Worm (Caenorhabditis elegans): Measurements from ENCODE around the gene F32H5.1.

The F32H5.1 gene

ce11 chrV:13401669-13402068 lies 43.8 kb upstream of the F32H5.1 start:
- no peak for TF ChIP-seq mcd-1 (GFP tag; IDR thresholded peaks at IDR 0.05)
- no peak for TF ChIP-seq die-1 (tag; optimal IDR thresholded peaks at IDR 0.05)
- no peak for TF ChIP-seq athp-1 (tag; optimal IDR thresholded peaks at IDR 0.05)
- TF ChIP-seq unc-130 (GFP tag; optimal IDR thresholded peaks at IDR 0.05): no peak
- no peak for TF ChIP-seq sptf-2 (GFP tag; optimal IDR thresholded peaks at IDR 0.05)
- TF ChIP-seq F39B2.1 (GFP tag; IDR thresholded peaks at IDR 0.05): no peak

- TF ChIP-seq ceh-79 (tag; optimal IDR thresholded peaks at IDR 0.05): peak; percentile 8
- no peak for TF ChIP-seq tlf-1 (GFP tag; optimal IDR thresholded peaks at IDR 0.05)
- no peak for TF ChIP-seq egl-18 (GFP tag; IDR thresholded peaks at IDR 0.05)
- TF ChIP-seq sdz-38 (tag; optimal IDR thresholded peaks at IDR 0.05): no peak
- TF ChIP-seq lin-40 (tag; optimal IDR thresholded peaks at IDR 0.05): no peak
- TF ChIP-seq ztf-28 (GFP tag; IDR thresholded peaks at IDR 0.05): no peak
- TF ChIP-seq ceh-40 (GFP tag; IDR thresholded peaks at IDR 0.05): no peak
- TF ChIP-seq sptf-2 (GFP tag; optimal IDR thresholded peaks at IDR 0.05): no peak
- no peak for TF ChIP-seq aptf-2 (GFP tag; conservative IDR thresholded peaks at IDR 0.05)
- no peak for TF ChIP-seq atf-7 (tag; optimal IDR thresholded peaks at IDR 0.05)
- TF ChIP-seq mel-28 (tag; optimal IDR thresholded peaks at IDR 0.05; ENCODE audit: borderline replicate concordance): no peak
- TF ChIP-seq attf-6 (GFP tag; IDR thresholded peaks at IDR 0.05): no peak
- peak; percentile 80 for TF ChIP-seq ceh-27 (GFP tag; optimal IDR thresholded peaks at IDR 0.05)
- TF ChIP-seq lsy-27 (tag; optimal IDR thresholded peaks at IDR 0.05; ENCODE audit: borderline replicate concordance, insufficient read depth): no peak
- no peak for TF ChIP-seq Y95B8A.8 (GFP tag; IDR thresholded peaks at IDR 0.05)
- 0 out of 2 replicates have a peak, but pooled peaks have one; percentile 16 for TF ChIP-seq rcor-1 (GFP tag; IDR thresholded peaks at IDR 0.05)
- no peak for TF ChIP-seq zim-3 (tag; optimal IDR thresholded peaks at IDR 0.05)
- TF ChIP-seq ceh-100 (GFP tag; IDR thresholded peaks at IDR 0.05): no peak
- no peak for TF ChIP-seq snpc-1.1 (tag; optimal IDR thresholded peaks at IDR 0.05; ENCODE audit: insufficient read depth)
- TF ChIP-seq Y56A3A.18 (GFP tag; IDR thresholded peaks at IDR 0.05): no peak
- peak; percentile 59 for TF ChIP-seq somi-1 (GFP tag; optimal IDR thresholded peaks at IDR 0.05)
- TF ChIP-seq ztf-26 (tag; optimal IDR thresholded peaks at IDR 0.05): no peak
- no peak for TF ChIP-seq ama-1 (optimal IDR thresholded peaks at IDR 0.05)
- no peak for TF ChIP-seq ama-1 (GFP tag; optimal IDR thresholded peaks at IDR 0.05)
- TF ChIP-seq zfh-2 (GFP tag; conservative IDR thresholded peaks at IDR 0.05): peak; percentile 67
- TF ChIP-seq unc-62 (GFP tag; optimal IDR thresholded peaks at IDR 0.05): no peak
- no peak for TF ChIP-seq lin-26 (GFP tag; IDR thresholded peaks at IDR 0.05)
- TF ChIP-seq Y53G8AR.9 (GFP tag; conservative IDR thresholded peaks at IDR 0.05): no peak
- no peak for TF ChIP-seq cebp-2 (GFP tag; IDR thresholded peaks at IDR 0.05)
- no peak for TF ChIP-seq fkh-3 (tag; optimal IDR thresholded peaks at IDR 0.05)
- no peak for TF ChIP-seq ekl-4 (GFP tag; IDR thresholded peaks at IDR 0.05)
- no peak for TF ChIP-seq F52B5.7 (tag; optimal IDR thresholded peaks at IDR 0.05)
- no peak for TF ChIP-seq chd-7 (tag; optimal IDR thresholded peaks at IDR 0.05)
Measured at ce11 chrV:13396426-13396825, 38.6 kb upstream of the F32H5.1 start.

ce11 chrV:13394968-13395367 lies 37.1 kb upstream of the F32H5.1 start:
- TF ChIP-seq attf-3 (GFP tag; conservative IDR thresholded peaks at IDR 0.05) (no peak), F39B2.1 (GFP tag; IDR thresholded peaks at IDR 0.05) (no peak), ztf-26 (tag; optimal IDR thresholded peaks at IDR 0.05) (no peak), rcor-1 (GFP tag; IDR thresholded peaks at IDR 0.05) (no peak), pbrm-1 (GFP tag; IDR thresholded peaks at IDR 0.05) (0 out of 2 replicates have a peak, but pooled peaks have one; percentile 29), F22D6.2 (tag; optimal IDR thresholded peaks at IDR 0.05) (no peak), ceh-100 (GFP tag; IDR thresholded peaks at IDR 0.05) (no peak), ceh-58 (GFP tag; IDR thresholded peaks at IDR 0.05) (no peak)
